Worm (Caenorhabditis elegans): ENCODE results near the gene ugt-33.

DNA sequence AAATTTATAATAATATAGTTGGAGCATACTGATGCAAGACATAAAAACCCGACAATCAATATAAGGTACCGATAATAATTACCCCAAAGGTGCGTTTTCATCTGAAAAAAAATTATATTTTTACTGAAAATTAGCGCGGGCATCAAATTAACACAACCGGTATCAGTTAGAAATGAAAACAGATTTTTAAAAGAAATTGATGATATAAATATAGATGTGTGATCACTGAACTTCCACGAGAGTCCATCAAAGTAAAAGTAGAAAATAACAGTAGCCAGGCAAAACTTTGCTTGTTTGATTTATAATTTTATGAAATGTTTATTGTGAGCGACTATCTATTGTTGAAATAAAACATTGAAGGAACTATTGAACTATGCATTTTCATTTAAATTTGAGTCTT is 8.1 kb downstream of the ugt-33 start, which contains the start of gene C35A5.3:
- TF ChIP-seq ceh-82 (tag; optimal IDR thresholded peaks at IDR 0.05) (no peak), nhr-6 (tag; optimal IDR thresholded peaks at IDR 0.05) (no peak), fos-1 (tag; optimal IDR thresholded peaks at IDR 0.05) (no peak), daf-8 (GFP tag; IDR thresholded peaks at IDR 0.05) (no peak), lin-15B (tag; optimal IDR thresholded peaks at IDR 0.05) (no peak), nhr-11 (tag; optimal IDR thresholded peaks at IDR 0.05) (no peak), lsy-2 (tag; optimal IDR thresholded peaks at IDR 0.05) (no peak), aly-2 (tag; optimal IDR thresholded peaks at IDR 0.05) (no peak), dmd-9 (GFP tag; IDR thresholded peaks at IDR 0.05) (no peak), mep-1 (tag; optimal IDR thresholded peaks at IDR 0.05) (no peak), mdl-1 (tag; optimal IDR thresholded peaks at IDR 0.05) (no peak), pha-4 (GFP tag; IDR thresholded peaks at IDR 0.05) (no peak), pha-4 (tag; optimal IDR thresholded peaks at IDR 0.05) (no peak), snpc-1.2 (GFP tag; IDR thresholded peaks at IDR 0.05) (no peak), nhr-237 (tag; optimal IDR thresholded peaks at IDR 0.05) (no peak)

All from whole organism, L4 larva.